Worm (Caenorhabditis elegans) whole organism, young adult: Measurements from ENCODE around the gene B0454.8.

Experiments used
- B0019.2 ChIP-seq: fragments of 200-800 bp; sonication (Bioruptor generic); conservative IDR thresholded peaks from 2 replicates; pipeline ENCODE4 v1.3.6; 2022; ENCODE audit warnings: missing genetic modification reagents, missing genetic modification characterization, missing compliant biosample characterization
- B0035.1 ChIP-seq: sonication (generic microtip); optimal IDR thresholded peaks from 2 replicates; lab custom pipeline; 2016; ENCODE audit warnings: missing genetic modification characterization, mild to moderate bottlenecking, missing compliant biosample characterization, missing genotype, missing genetic modification reagents
- B0336.3 ChIP-seq: fragments of 200-800 bp; sonication (Bioruptor generic); IDR thresholded peaks from 2 replicates; pipeline ENCODE4 v1.3.6; 2022; ENCODE audit warnings: missing genetic modification characterization, missing compliant biosample characterization
- F37B4.10 ChIP-seq: fragments of 200-800 bp; sonication (Bioruptor generic); IDR thresholded peaks from 2 replicates; pipeline ENCODE4 v1.3.6; 2022; ENCODE audit warnings: missing genetic modification characterization, missing compliant biosample characterization
- F52B5.7 ChIP-seq: sonication (generic microtip); optimal IDR thresholded peaks from 2 replicates; lab custom pipeline; 2016; ENCODE audit warnings: mild to moderate bottlenecking, missing genetic modification characterization, missing compliant biosample characterization
- T26A5.8 ChIP-seq: sonication (generic microtip); optimal IDR thresholded peaks from 2 replicates; lab custom pipeline; 2016; ENCODE audit warnings: missing genetic modification characterization, missing compliant biosample characterization
- Y56A3A.18 ChIP-seq: fragments of 200-800 bp; sonication (Bioruptor generic); IDR thresholded peaks from 2 replicates; pipeline ENCODE4 v1.3.6; 2022; ENCODE audit warnings: missing genetic modification reagents, missing genetic modification characterization, missing compliant biosample characterization
- bed-2 ChIP-seq: fragments of 200-800 bp; sonication (Bioruptor generic); IDR thresholded peaks from 2 replicates; pipeline ENCODE4 v1.3.6; 2022; ENCODE audit warnings: missing genetic modification reagents, missing genetic modification characterization, missing compliant biosample characterization
- ccch-3 ChIP-seq: fragments of 200-800 bp; sonication (Bioruptor generic); optimal IDR thresholded peaks from 2 replicates; lab custom pipeline; 2018; ENCODE audit warnings: mild to moderate bottlenecking, missing genetic modification characterization, missing compliant biosample characterization
- ceh-40 ChIP-seq: fragments of 200-800 bp; sonication (Bioruptor generic); IDR thresholded peaks from 2 replicates; pipeline ENCODE4 v1.3.6; 2022; ENCODE audit warnings: missing genetic modification characterization, missing compliant biosample characterization
- chd-7 ChIP-seq: sonication (generic microtip); optimal IDR thresholded peaks from 2 replicates; lab custom pipeline; 2016; ENCODE audit warnings: mild to moderate bottlenecking, missing genetic modification characterization, moderate library complexity, missing compliant biosample characterization
- efl-1 ChIP-seq: fragments of 150-350 bp; optimal IDR thresholded peaks from 2 replicates; lab custom pipeline; 2014; ENCODE audit warnings: missing biosample characterization, missing genetic modification reagents, missing genetic modification characterization
- egl-18 ChIP-seq: fragments of 200-800 bp; sonication (Bioruptor generic); IDR thresholded peaks from 2 replicates; pipeline ENCODE4 v1.3.6; 2022; ENCODE audit warnings: missing genetic modification reagents, missing genetic modification characterization, missing compliant biosample characterization
- egl-44 ChIP-seq: fragments of 200-800 bp; sonication (Bioruptor generic); IDR thresholded peaks from 2 replicates; pipeline ENCODE4 v1.3.6; 2022; ENCODE audit warnings: missing genetic modification reagents, missing genetic modification characterization, missing compliant biosample characterization
- egrh-3 ChIP-seq: fragments of 200-800 bp; sonication (Bioruptor generic); IDR thresholded peaks from 2 replicates; pipeline ENCODE4 v1.3.6; 2022; ENCODE audit warnings: missing genetic modification reagents, missing genetic modification characterization, missing compliant biosample characterization
- ets-4 ChIP-seq: fragments of 200-800 bp; sonication (Bioruptor generic); optimal IDR thresholded peaks from 2 replicates; lab custom pipeline; 2018; ENCODE audit warnings: mild to moderate bottlenecking, missing genetic modification characterization, missing compliant biosample characterization
- gei-17 ChIP-seq: fragments of 200-800 bp; sonication (Bioruptor generic); optimal IDR thresholded peaks from 2 replicates; lab custom pipeline; 2018; ENCODE audit warnings: mild to moderate bottlenecking, missing genetic modification characterization, missing compliant biosample characterization
- hmg-1.2 ChIP-seq: fragments of 200-800 bp; sonication (Bioruptor generic); IDR thresholded peaks from 2 replicates; pipeline ENCODE4 v1.3.6; 2022; ENCODE audit warnings: missing genetic modification reagents, missing genetic modification characterization, missing compliant biosample characterization
- hrde-1 ChIP-seq: sonication (generic microtip); optimal IDR thresholded peaks from 2 replicates; lab custom pipeline; 2016; ENCODE audit warnings: missing genetic modification characterization, mild to moderate bottlenecking, missing compliant biosample characterization, moderate library complexity, missing genotype, missing genetic modification reagents, borderline replicate concordance
- let-607 ChIP-seq, 2 experiments: fragments of 200-800 bp in 1 of 2; sonication (Bioruptor generic) in 1 of 2; sonication (generic microtip) in 1 of 2; optimal IDR thresholded peaks; 2 replicates each; lab custom pipeline; 2016 to 2018; ENCODE audit warnings: mild to moderate bottlenecking in 2 of 2, missing compliant biosample characterization in 2 of 2, missing genetic modification characterization in 2 of 2, moderate library complexity in 2 of 2, missing genotype in 1 of 2
- lin-26 ChIP-seq: fragments of 200-800 bp; sonication (Bioruptor generic); IDR thresholded peaks from 2 replicates; pipeline ENCODE4 v1.3.6; 2022; ENCODE audit warnings: missing genetic modification reagents, missing genetic modification characterization, missing compliant biosample characterization
- lsy-27 ChIP-seq: sonication (generic microtip); optimal IDR thresholded peaks from 2 replicates; lab custom pipeline; 2017; ENCODE audit warnings: missing genetic modification characterization, mild to moderate bottlenecking, missing compliant biosample characterization, antibody characterized with exemption, missing genotype, borderline replicate concordance; ENCODE audit not compliant: insufficient read depth
- madf-3 ChIP-seq: fragments of 200-800 bp; sonication (Bioruptor generic); IDR thresholded peaks from 2 replicates; pipeline ENCODE4 v1.3.6; 2022; ENCODE audit warnings: missing genetic modification reagents, missing genetic modification characterization, missing compliant biosample characterization
- madf-6 ChIP-seq: fragments of 200-800 bp; sonication (Bioruptor generic); IDR thresholded peaks from 2 replicates; pipeline ENCODE4 v1.3.6; 2022; ENCODE audit warnings: missing genetic modification reagents, missing genetic modification characterization, missing compliant biosample characterization
- madf-8 ChIP-seq: fragments of 200-800 bp; sonication (Bioruptor generic); conservative IDR thresholded peaks from 2 replicates; pipeline ENCODE4 v1.3.6; 2022; ENCODE audit warnings: missing genetic modification reagents, missing genetic modification characterization, missing compliant biosample characterization
- mcd-1 ChIP-seq: fragments of 200-800 bp; sonication (Bioruptor generic); IDR thresholded peaks from 2 replicates; pipeline ENCODE4 v1.3.6; 2022; ENCODE audit warnings: missing genetic modification reagents, missing genetic modification characterization, missing compliant biosample characterization
- mxl-1 ChIP-seq: sonication (generic microtip); optimal IDR thresholded peaks from 2 replicates; lab custom pipeline; 2016; ENCODE audit warnings: missing genetic modification characterization, missing compliant biosample characterization
- nfya-1 ChIP-seq: sonication (generic microtip); optimal IDR thresholded peaks from 2 replicates; lab custom pipeline; 2017; ENCODE audit warnings: antibody characterized with exemption, missing compliant biosample characterization, missing genetic modification characterization, borderline replicate concordance; ENCODE audit not compliant: insufficient read depth
- rec-8 ChIP-seq, 2 experiments: sonication (generic microtip); optimal IDR thresholded peaks; 2 replicates each; lab custom pipeline; 2016; ENCODE audit warnings: mild to moderate bottlenecking in 2 of 2, missing genetic modification characterization in 2 of 2, missing genetic modification reagents in 2 of 2, missing genotype in 2 of 2, missing biosample characterization in 1 of 2, missing compliant biosample characterization in 1 of 2, moderate library complexity in 1 of 2
- sea-2 ChIP-seq: fragments of 200-800 bp; sonication (Bioruptor generic); IDR thresholded peaks from 2 replicates; pipeline ENCODE4 v1.3.6; 2022; ENCODE audit warnings: missing genetic modification characterization, missing compliant biosample characterization
- sptf-2 ChIP-seq: fragments of 200-800 bp; sonication (Bioruptor generic); optimal IDR thresholded peaks from 2 replicates; lab custom pipeline; 2018; ENCODE audit warnings: mild to moderate bottlenecking, missing genetic modification characterization, missing compliant biosample characterization
- tlf-1 ChIP-seq: fragments of 200-800 bp; sonication (Bioruptor generic); optimal IDR thresholded peaks from 2 replicates; lab custom pipeline; 2018; ENCODE audit warnings: mild to moderate bottlenecking, missing genetic modification characterization, missing compliant biosample characterization
- xnd-1 ChIP-seq: sonication (generic microtip); optimal IDR thresholded peaks from 2 replicates; lab custom pipeline; 2016; ENCODE audit warnings: missing genotype, missing genetic modification reagents, missing genetic modification characterization, missing compliant biosample characterization
- ztf-28 ChIP-seq: fragments of 200-800 bp; sonication (Bioruptor generic); IDR thresholded peaks from 2 replicates; pipeline ENCODE4 v1.3.6; 2022; ENCODE audit warnings: missing genetic modification reagents, missing genetic modification characterization, missing compliant biosample characterization

B0454.8 gene

DNA sequence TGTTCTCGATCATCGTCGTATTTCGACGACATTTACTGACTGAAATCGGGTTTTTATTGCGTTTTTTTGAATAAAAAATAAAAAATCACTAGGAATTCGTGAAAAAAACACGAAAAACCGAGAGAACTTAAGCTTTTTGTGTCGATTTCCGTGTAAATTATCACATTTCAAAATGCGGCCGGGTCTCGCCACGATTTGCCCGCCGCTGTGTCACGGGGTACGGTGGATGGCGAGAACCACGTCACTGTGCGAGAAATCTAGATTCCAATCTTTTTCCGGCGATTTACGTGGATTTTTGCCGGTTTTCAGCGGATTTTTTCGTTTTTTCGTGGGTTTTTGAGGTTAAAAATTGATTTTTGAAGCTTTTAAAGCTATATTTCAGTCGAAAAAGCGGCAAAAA is 33.7 kb upstream of the B0454.8 start, which contains the start of gene Y25C1A.8 (continued):
- TF ChIP-seq ccch-3 (no peak), madf-8 (GFP tag; lab: Robert Waterston, UW) (peak; percentile 28; the same call in 1 of the 2 replicates)
- TF ChIP-seq, all 124 proteins: peak for 55

DNA sequence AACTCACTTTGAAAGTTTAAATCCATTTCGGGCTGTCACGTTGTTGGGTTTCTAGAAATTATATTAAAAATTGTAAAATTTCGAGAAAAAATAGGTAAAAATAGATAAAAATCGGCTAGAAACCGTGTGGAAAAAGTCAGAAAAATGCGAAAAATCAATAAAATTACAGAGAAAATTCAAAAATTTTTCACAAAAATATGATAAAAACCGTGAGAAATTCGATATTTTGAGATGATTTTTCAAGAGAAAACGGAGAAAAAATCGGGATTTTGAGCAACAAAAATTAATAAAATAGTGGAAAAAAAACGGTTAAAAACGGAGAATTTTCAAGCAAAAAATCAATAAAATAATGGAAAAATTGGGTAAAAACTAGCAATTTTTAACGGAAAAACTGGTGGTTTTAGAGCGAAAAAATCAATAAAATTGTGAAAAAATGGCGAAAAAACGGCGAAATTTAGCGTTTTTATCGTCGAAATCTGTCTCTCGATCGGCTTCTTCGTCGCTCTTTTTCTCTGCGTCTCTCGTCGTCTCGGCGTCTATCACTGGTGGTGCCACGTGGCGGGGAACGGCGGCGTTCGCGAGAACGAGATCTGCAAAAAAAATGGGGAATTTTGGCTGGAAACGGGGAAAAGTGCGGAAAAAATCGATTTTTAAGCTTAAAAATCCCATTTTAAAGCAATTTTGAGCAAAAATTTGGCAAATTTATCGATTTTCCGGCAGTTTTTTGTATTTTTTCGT is 27.9 kb upstream of the B0454.8 start, which contains the start of gene Y25C1A.7:
Gene Y25C1A.7, minus strand, starts transcription at position 51 of the 738 bp plus-strand sequence.
- TF ChIP-seq let-607 (tag; optimal IDR thresholded peaks at IDR 0.05; lab: Kevin White, UChicago) (peak; percentile 78 to 92), egrh-3 (GFP tag; lab: Robert Waterston, UW) (no peak), rec-8 (tag; optimal IDR thresholded peaks at IDR 0.05; lab: Kevin White, UChicago) (no peak)

DNA sequence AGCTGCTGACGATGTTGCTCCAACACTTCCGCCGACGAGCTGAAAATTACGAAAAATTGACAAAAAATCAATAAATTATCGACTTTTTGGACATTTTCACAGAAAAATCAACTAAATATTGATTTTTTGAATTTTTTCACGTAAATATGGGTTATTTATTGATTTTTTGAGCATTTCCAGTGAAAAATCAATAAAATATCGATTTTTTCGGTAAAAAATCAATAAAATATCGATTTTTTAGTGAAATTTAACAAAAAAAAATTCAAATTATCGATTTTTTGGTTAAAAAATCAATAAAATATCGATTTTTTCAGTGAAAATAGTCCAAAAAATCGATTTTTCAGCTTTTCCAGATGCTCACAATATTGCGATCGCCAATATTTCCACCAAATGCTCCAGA is 26.9 kb upstream of the B0454.8 start:
- no peak for TF ChIP-seq mxl-1 (tag; lab: Kevin White, UChicago)
- no peak for TF ChIP-seq madf-6
- TF ChIP-seq hmg-1.2 = no peak
- no peak for TF ChIP-seq efl-1
- no peak for TF ChIP-seq B0019.2 (GFP tag; lab: Robert Waterston, UW)
- TF ChIP-seq egl-44 (GFP tag; lab: Robert Waterston, UW) = no peak
- no peak for TF ChIP-seq mcd-1 (GFP tag; lab: Robert Waterston, UW)
- TF ChIP-seq madf-3 (GFP tag; lab: Robert Waterston, UW) = no peak
- no peak for TF ChIP-seq Y56A3A.18
- no peak for TF ChIP-seq B0035.1 (tag; lab: Kevin White, UChicago)
- no peak for TF ChIP-seq egl-18
- TF ChIP-seq let-607 (tag; optimal IDR thresholded peaks at IDR 0.05; lab: Kevin White, UChicago) = no peak
- no peak for TF ChIP-seq bed-2
- TF ChIP-seq chd-7 (tag; lab: Kevin White, UChicago) = no peak

DNA sequence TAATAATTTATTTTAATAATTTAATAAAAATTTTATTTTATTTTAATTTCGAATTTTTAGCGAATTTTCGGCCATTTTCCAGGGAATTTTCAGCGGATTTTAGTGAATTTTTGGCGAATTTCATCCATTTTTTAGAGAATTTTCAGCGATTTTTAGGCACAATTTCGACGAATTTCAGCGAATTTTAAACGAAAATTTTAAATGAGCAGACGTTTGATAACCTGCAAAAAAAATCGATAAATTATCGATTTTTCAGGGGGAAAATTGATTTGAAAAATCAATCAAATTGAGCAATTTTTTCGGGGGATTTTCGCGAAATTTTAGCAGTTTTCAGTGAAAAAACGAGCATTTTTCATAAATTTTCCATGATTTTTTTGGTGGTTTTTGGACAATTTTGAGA is 25.4 kb upstream of the B0454.8 start:
- TF ChIP-seq lin-26 (GFP tag; lab: Robert Waterston, UW) = no peak
- no peak for TF ChIP-seq sptf-2 (GFP tag; lab: Kevin White, UChicago)
- no peak for TF ChIP-seq xnd-1 (tag; lab: Kevin White, UChicago)
- TF ChIP-seq ceh-40 = no peak
- no peak for TF ChIP-seq tlf-1 (GFP tag; lab: Kevin White, UChicago)
- TF ChIP-seq ets-4 (GFP tag; lab: Kevin White, UChicago) = no peak
- TF ChIP-seq B0336.3 (GFP tag; lab: Robert Waterston, UW) = no peak
- TF ChIP-seq mcd-1 (GFP tag; lab: Robert Waterston, UW) = no peak
- no peak for TF ChIP-seq lsy-27 (tag; lab: Kevin White, UChicago)
- TF ChIP-seq nfya-1 (tag; lab: Kevin White, UChicago) = no peak
- no peak for TF ChIP-seq Y56A3A.18
- no peak for TF ChIP-seq ztf-28 (GFP tag; lab: Robert Waterston, UW)
- TF ChIP-seq F37B4.10 (GFP tag; lab: Robert Waterston, UW) = no peak
- TF ChIP-seq F52B5.7 (tag; lab: Kevin White, UChicago) = no peak
- TF ChIP-seq, all 124 proteins: peak for 0

DNA sequence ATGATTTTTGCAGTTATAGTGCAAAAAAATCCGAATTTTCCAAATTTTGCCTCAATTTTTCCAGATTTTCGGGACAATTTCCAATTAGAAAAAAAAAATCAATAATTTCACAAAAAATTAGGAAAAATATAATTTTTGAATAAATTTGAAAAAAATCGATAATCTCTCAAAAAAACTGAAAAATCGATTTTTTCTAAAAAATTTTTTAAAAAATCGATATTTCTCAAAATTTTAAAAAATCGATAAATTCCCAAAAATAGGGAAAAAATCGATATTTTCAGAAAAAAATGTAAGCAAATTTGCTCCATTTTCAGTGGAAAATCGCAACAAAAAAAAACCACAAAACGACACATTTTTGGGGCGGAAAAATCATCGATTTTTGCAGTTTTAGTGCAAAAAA is 24.6 kb upstream of the B0454.8 start:
- TF ChIP-seq sea-2 (GFP tag; lab: Robert Waterston, UW) (no peak), hrde-1 (tag; lab: Kevin White, UChicago) (no peak), T26A5.8 (tag; lab: Kevin White, UChicago) (no peak), gei-17 (no peak)
